Worm (Caenorhabditis elegans) whole organism, early embryonic: ENCODE measurements around the gene F26H11.8.
A peak's percentile ranks its signal among the peaks of the same experiment; 100 is the strongest.

Experiments
- B0310.2 ChIP-seq: sonication (generic microtip); optimal IDR thresholded peaks from 2 replicates; lab custom pipeline; 2016; ENCODE audit warnings: mild to moderate bottlenecking, missing genetic modification characterization, missing compliant biosample characterization
- F13C5.2 ChIP-seq: sonication (generic microtip); optimal IDR thresholded peaks from 2 replicates; lab custom pipeline; 2017; ENCODE audit warnings: mild to moderate bottlenecking, missing genetic modification characterization, inconsistent platforms, missing compliant biosample characterization
- aly-1 ChIP-seq: sonication (generic microtip); optimal IDR thresholded peaks from 2 replicates; lab custom pipeline; 2016; ENCODE audit warnings: missing genetic modification characterization, missing compliant biosample characterization
- ama-1 ChIP-seq: fragments of 150-350 bp; optimal IDR thresholded peaks from 2 replicates; lab custom pipeline; 2014
- ceh-13 ChIP-seq: fragments of 200-800 bp; sonication (Bioruptor generic); optimal IDR thresholded peaks from 2 replicates; lab custom pipeline; 2018; ENCODE audit warnings: mild to moderate bottlenecking, missing genetic modification characterization, missing compliant biosample characterization
- ceh-36 ChIP-seq: sonication (generic microtip); optimal IDR thresholded peaks from 2 replicates; lab custom pipeline; 2016; ENCODE audit warnings: missing genetic modification characterization, inconsistent platforms, missing compliant biosample characterization
- ets-7 ChIP-seq: sonication (generic microtip); optimal IDR thresholded peaks from 2 replicates; lab custom pipeline; 2016; ENCODE audit warnings: missing genotype, missing genetic modification characterization, missing compliant biosample characterization
- flt-1 ChIP-seq: fragments of 200-800 bp; sonication (Bioruptor generic); IDR thresholded peaks from 2 replicates; pipeline ENCODE4 v1.3.6; 2022; ENCODE audit warnings: missing genetic modification characterization, missing compliant biosample characterization
- hmbx-1 ChIP-seq: sonication (generic microtip); optimal IDR thresholded peaks from 2 replicates; lab custom pipeline; 2016; ENCODE audit warnings: mild to moderate bottlenecking, missing genetic modification characterization, missing compliant biosample characterization
- hmg-4 ChIP-seq: fragments of 200-800 bp; sonication (Bioruptor generic); optimal IDR thresholded peaks from 2 replicates; lab custom pipeline; 2018; ENCODE audit warnings: mild to moderate bottlenecking, missing genetic modification characterization, missing compliant biosample characterization
- hnd-1 ChIP-seq: sonication (generic microtip); optimal IDR thresholded peaks from 2 replicates; lab custom pipeline; 2016; ENCODE audit warnings: missing genetic modification characterization, missing compliant biosample characterization
- pes-1 ChIP-seq: fragments of 200-800 bp; sonication (Bioruptor generic); IDR thresholded peaks from 2 replicates; pipeline ENCODE4 v1.3.6; 2022; ENCODE audit warnings: missing genetic modification reagents, missing genetic modification characterization, missing compliant biosample characterization
- scrt-1 ChIP-seq: fragments of 200-800 bp; sonication (Bioruptor generic); IDR thresholded peaks from 2 replicates; pipeline ENCODE4 v1.3.6; 2022; ENCODE audit warnings: missing genetic modification characterization, missing compliant biosample characterization
- sea-1 ChIP-seq: fragments of 200-800 bp; sonication (Bioruptor generic); conservative IDR thresholded peaks from 2 replicates; pipeline ENCODE4 v1.3.6; 2022; ENCODE audit warnings: missing genetic modification characterization, missing compliant biosample characterization
- tbx-11 ChIP-seq: fragments of 200-800 bp; sonication (Bioruptor generic); IDR thresholded peaks from 2 replicates; pipeline ENCODE4 v1.3.6; 2022; ENCODE audit warnings: missing genetic modification characterization, missing compliant biosample characterization
- tbx-37 ChIP-seq: fragments of 200-800 bp; sonication (Bioruptor generic); conservative IDR thresholded peaks from 2 replicates; pipeline ENCODE4 v1.3.6; 2022; ENCODE audit warnings: missing genetic modification reagents, missing genetic modification characterization, missing compliant biosample characterization
- tra-4 ChIP-seq: sonication (generic microtip); optimal IDR thresholded peaks from 2 replicates; lab custom pipeline; 2017; ENCODE audit warnings: missing genetic modification characterization, missing compliant biosample characterization

The F26H11.8 gene

ce11 chrII:14416988-14417387 lies 28.7 kb downstream of the F26H11.8 start:
- no peak for TF ChIP-seq hmg-4 (GFP tag; lab: Kevin White, UChicago)
- no peak for TF ChIP-seq ets-7
- no peak for TF ChIP-seq hmbx-1 (tag; lab: Kevin White, UChicago)
- no peak for TF ChIP-seq tbx-11 (GFP tag; lab: Robert Waterston, UW)
- TF ChIP-seq pes-1 (GFP tag; lab: Robert Waterston, UW), result no peak
- no peak for TF ChIP-seq hnd-1
- no peak for TF ChIP-seq F13C5.2
- no peak for TF ChIP-seq sea-1 (GFP tag; lab: Robert Waterston, UW)
- no peak for TF ChIP-seq tbx-37 (GFP tag; lab: Robert Waterston, UW)
- TF ChIP-seq flt-1 (GFP tag; lab: Robert Waterston, UW), result no peak
- no peak for TF ChIP-seq tra-4

- TF ChIP-seq ceh-36 (no peak), ceh-13 (GFP tag; lab: Kevin White, UChicago) (no peak), sea-1 (GFP tag; lab: Robert Waterston, UW) (no peak), tra-4 (no peak), flt-1 (GFP tag; lab: Robert Waterston, UW) (no peak), tbx-37 (GFP tag; lab: Robert Waterston, UW) (no peak), tbx-11 (GFP tag; lab: Robert Waterston, UW) (no peak), hmg-4 (GFP tag; lab: Kevin White, UChicago) (no peak), pes-1 (GFP tag; lab: Robert Waterston, UW) (no peak), B0310.2 (tag; lab: Kevin White, UChicago) (no peak), F13C5.2 (no peak)
Observed at ce11 chrII:14424791-14425190, 36.5 kb downstream of the F26H11.8 start, which contains the start of gene plx-2. Gene plx-2 (minus strand): TSS chrII:14424891.

ce11 chrII:14427714-14428113 lies 39.4 kb downstream of the F26H11.8 start:
- TF ChIP-seq tbx-11 (GFP tag; lab: Robert Waterston, UW) (no peak), scrt-1 (no peak), F13C5.2 (no peak), sea-1 (GFP tag; lab: Robert Waterston, UW) (no peak), tra-4 (no peak), B0310.2 (tag; lab: Kevin White, UChicago) (no peak), pes-1 (GFP tag; lab: Robert Waterston, UW) (no peak), ceh-13 (GFP tag; lab: Kevin White, UChicago) (no peak), ama-1 (lab: Kevin White, UChicago) (no peak), aly-1 (tag; lab: Kevin White, UChicago) (no peak), flt-1 (GFP tag; lab: Robert Waterston, UW) (no peak), tbx-37 (GFP tag; lab: Robert Waterston, UW) (no peak), ceh-36 (no peak), hnd-1 (no peak), ets-7 (no peak), hmg-4 (GFP tag; lab: Kevin White, UChicago) (no peak), hmbx-1 (tag; lab: Kevin White, UChicago) (no peak)

ce11 chrII:14428834-14429233 lies 40.5 kb downstream of the F26H11.8 start:
- TF ChIP-seq ceh-36 (no peak), tbx-11 (GFP tag; lab: Robert Waterston, UW) (no peak), B0310.2 (tag; lab: Kevin White, UChicago) (no peak), pes-1 (GFP tag; lab: Robert Waterston, UW) (no peak), hmg-4 (GFP tag; lab: Kevin White, UChicago) (no peak), F13C5.2 (no peak), hnd-1 (no peak), ama-1 (lab: Kevin White, UChicago) (no peak), aly-1 (tag; lab: Kevin White, UChicago) (no peak), flt-1 (GFP tag; lab: Robert Waterston, UW) (no peak), tbx-37 (GFP tag; lab: Robert Waterston, UW) (no peak)

- TF ChIP-seq hnd-1 (no peak), aly-1 (tag; lab: Kevin White, UChicago) (no peak)
Observed at ce11 chrII:14432100-14432499, 43.8 kb downstream of the F26H11.8 start.

- TF ChIP-seq hnd-1 (no peak), ceh-36 (no peak), hmbx-1 (tag; lab: Kevin White, UChicago) (no peak), flt-1 (GFP tag; lab: Robert Waterston, UW) (no peak), aly-1 (tag; lab: Kevin White, UChicago) (no peak), ceh-13 (GFP tag; lab: Kevin White, UChicago) (no peak), tbx-37 (GFP tag; lab: Robert Waterston, UW) (no peak), tbx-11 (GFP tag; lab: Robert Waterston, UW) (no peak), ets-7 (no peak), scrt-1 (no peak), tra-4 (no peak), ama-1 (lab: Kevin White, UChicago) (no peak), sea-1 (GFP tag; lab: Robert Waterston, UW) (no peak), F13C5.2 (no peak), B0310.2 (tag; lab: Kevin White, UChicago) (no peak), hmg-4 (GFP tag; lab: Kevin White, UChicago) (no peak)
Observed at ce11 chrII:14433712-14434352, 45.5 kb downstream of the F26H11.8 start.

ce11 chrII:14437116-14437515 lies 48.8 kb downstream of the F26H11.8 start:
- TF ChIP-seq ceh-36, result peak; percentile 93
- TF ChIP-seq F13C5.2, result no peak

ce11 chrII:14437922-14438458 lies 49.7 kb downstream of the F26H11.8 start, which contains the start of gene K04B12.2:
Gene K04B12.2 (minus strand): TSS chrII:14437972.
- TF ChIP-seq sea-1 (GFP tag; lab: Robert Waterston, UW) (0 out of 2 replicates have a peak, but pooled peaks have one; percentile 17), F13C5.2 (peak; percentile 60), hmg-4 (GFP tag; lab: Kevin White, UChicago) (peak; percentile 59), ets-7 (no peak)
